Worm (Caenorhabditis elegans) whole organism, mixed stage, embryonic: ENCODE results near the gene F36G9.13.

Experiments used
- M03D4.4 ChIP-seq: sonication (generic microtip); optimal IDR thresholded peaks from 2 replicates; lab custom pipeline; 2017; ENCODE audit warnings: mild to moderate bottlenecking, missing genetic modification characterization, missing compliant biosample characterization
- bed-3 ChIP-seq: fragments of 200-800 bp; sonication (Bioruptor generic); optimal IDR thresholded peaks from 3 replicates; lab custom pipeline; 2018; ENCODE audit warnings: mild to moderate bottlenecking, missing genetic modification characterization, moderate library complexity, missing compliant biosample characterization
- blmp-1 ChIP-seq: fragments of 150-350 bp; optimal IDR thresholded peaks from 2 replicates; lab custom pipeline; 2014; ENCODE audit warnings: missing biosample characterization, missing genetic modification characterization
- ceh-39 ChIP-seq: fragments of 150-350 bp; optimal IDR thresholded peaks from 2 replicates; lab custom pipeline; 2014; ENCODE audit warnings: missing biosample characterization, missing genetic modification characterization
- ceh-43 ChIP-seq: fragments of 200-800 bp; sonication (Bioruptor generic); optimal IDR thresholded peaks from 2 replicates; lab custom pipeline; 2018; ENCODE audit warnings: mild to moderate bottlenecking, missing genetic modification characterization, moderate library complexity, missing compliant biosample characterization
- ceh-83 ChIP-seq: fragments of 200-800 bp; sonication (Bioruptor generic); optimal IDR thresholded peaks from 2 replicates; lab custom pipeline; 2018; ENCODE audit warnings: mild to moderate bottlenecking, missing genetic modification characterization, missing compliant biosample characterization
- ces-1 ChIP-seq: fragments of 150-350 bp; optimal IDR thresholded peaks from 2 replicates; lab custom pipeline; 2014; ENCODE audit warnings: missing biosample characterization, missing genetic modification reagents, missing genetic modification characterization
- cnd-1 ChIP-seq: fragments of 200-800 bp; sonication (Bioruptor generic); optimal IDR thresholded peaks from 2 replicates; lab custom pipeline; 2018; ENCODE audit warnings: mild to moderate bottlenecking, missing genetic modification characterization, missing compliant biosample characterization
- drap-1 ChIP-seq: fragments of 200-800 bp; sonication (Bioruptor generic); optimal IDR thresholded peaks from 3 replicates; lab custom pipeline; 2018; ENCODE audit warnings: mild to moderate bottlenecking, missing genetic modification characterization, missing compliant biosample characterization
- elt-1 ChIP-seq: sonication (generic microtip); optimal IDR thresholded peaks from 2 replicates; lab custom pipeline; 2017; ENCODE audit warnings: missing genetic modification characterization, mild to moderate bottlenecking, missing compliant biosample characterization, antibody characterized with exemption, moderate library complexity, borderline replicate concordance; ENCODE audit not compliant: insufficient read depth
- elt-3 ChIP-seq: fragments of 150-350 bp; optimal IDR thresholded peaks from 2 replicates; lab custom pipeline; 2014; ENCODE audit warnings: missing biosample characterization, missing genetic modification characterization
- flh-1 ChIP-seq: fragments of 200-800 bp; sonication (Bioruptor generic); optimal IDR thresholded peaks from 2 replicates; lab custom pipeline; 2018; ENCODE audit warnings: mild to moderate bottlenecking, missing genetic modification characterization, moderate library complexity, missing compliant biosample characterization
- ham-2 ChIP-seq: fragments of 200-800 bp; sonication (Bioruptor generic); optimal IDR thresholded peaks from 2 replicates; lab custom pipeline; 2018; ENCODE audit warnings: mild to moderate bottlenecking, missing genetic modification characterization, missing compliant biosample characterization
- hlh-1 ChIP-seq: fragments of 150-350 bp; optimal IDR thresholded peaks from 2 replicates; lab custom pipeline; 2014; ENCODE audit warnings: missing biosample characterization, missing genetic modification reagents, missing genetic modification characterization
- lin-32 ChIP-seq: fragments of 200-800 bp; sonication (Bioruptor generic); optimal IDR thresholded peaks from 2 replicates; lab custom pipeline; 2018; ENCODE audit warnings: mild to moderate bottlenecking, missing genetic modification characterization, missing compliant biosample characterization
- lsy-2 ChIP-seq: fragments of 150-350 bp; optimal IDR thresholded peaks from 2 replicates; lab custom pipeline; 2014; ENCODE audit warnings: missing biosample characterization, missing genetic modification characterization
- mab-5 ChIP-seq: fragments of 150-350 bp; optimal IDR thresholded peaks from 2 replicates; lab custom pipeline; 2014; ENCODE audit warnings: missing biosample characterization, missing genetic modification characterization
- mep-1 ChIP-seq: fragments of 150-350 bp; optimal IDR thresholded peaks from 2 replicates; lab custom pipeline; 2017; ENCODE audit warnings: missing biosample characterization, missing genetic modification reagents, missing genetic modification characterization, inconsistent platforms
- mls-2 ChIP-seq: sonication (generic microtip); optimal IDR thresholded peaks from 2 replicates; lab custom pipeline; 2016; ENCODE audit warnings: mild to moderate bottlenecking, missing genetic modification characterization, moderate library complexity, missing compliant biosample characterization
- nhr-12 ChIP-seq: fragments of 150-350 bp; optimal IDR thresholded peaks from 2 replicates; lab custom pipeline; 2014; ENCODE audit warnings: missing biosample characterization, missing genetic modification characterization
- nhr-2 ChIP-seq: fragments of 150-350 bp; optimal IDR thresholded peaks from 2 replicates; lab custom pipeline; 2014; ENCODE audit warnings: missing biosample characterization, missing genetic modification characterization
- nhr-28 ChIP-seq: fragments of 150-350 bp; optimal IDR thresholded peaks from 2 replicates; lab custom pipeline; 2014; ENCODE audit warnings: missing biosample characterization, missing genetic modification characterization
- nhr-76 ChIP-seq: sonication (generic microtip); optimal IDR thresholded peaks from 2 replicates; lab custom pipeline; 2017; ENCODE audit warnings: missing biosample characterization, missing genetic modification characterization
- pha-4 ChIP-seq: fragments of 150-350 bp; optimal IDR thresholded peaks from 2 replicates; lab custom pipeline; 2018; ENCODE audit warnings: missing biosample characterization, missing genetic modification reagents, missing genetic modification characterization
- snpc-4 ChIP-seq: fragments of 150-350 bp; optimal IDR thresholded peaks from 2 replicates; lab custom pipeline; 2014; ENCODE audit warnings: missing biosample characterization, missing genetic modification characterization
- sptf-1 ChIP-seq: sonication (generic microtip); optimal IDR thresholded peaks from 2 replicates; lab custom pipeline; 2017; ENCODE audit warnings: mild to moderate bottlenecking, missing genetic modification characterization, moderate library complexity, missing compliant biosample characterization
- tbx-8 ChIP-seq: fragments of 200-800 bp; sonication (Bioruptor generic); optimal IDR thresholded peaks from 2 replicates; lab custom pipeline; 2018; ENCODE audit warnings: mild to moderate bottlenecking, missing genetic modification characterization, moderate library complexity, missing compliant biosample characterization
- unc-120 ChIP-seq: sonication (generic microtip); optimal IDR thresholded peaks from 2 replicates; lab custom pipeline; 2017; ENCODE audit warnings: missing genetic modification characterization, missing compliant biosample characterization; ENCODE audit not compliant: poor library complexity, severe bottlenecking
- unc-39 ChIP-seq: fragments of 150-350 bp; optimal IDR thresholded peaks from 2 replicates; lab custom pipeline; 2014; ENCODE audit warnings: missing biosample characterization, missing genetic modification characterization
- unc-62 ChIP-seq: fragments of 150-350 bp; optimal IDR thresholded peaks from 2 replicates; lab custom pipeline; 2014; ENCODE audit warnings: missing biosample characterization, missing genetic modification reagents, missing genetic modification characterization
- zip-8 ChIP-seq: fragments of 150-350 bp; optimal IDR thresholded peaks from 2 replicates; lab custom pipeline; 2014; ENCODE audit warnings: missing biosample characterization, missing genetic modification characterization
- ztf-11 ChIP-seq: fragments of 150-350 bp; optimal IDR thresholded peaks from 2 replicates; lab custom pipeline; 2014; ENCODE audit warnings: missing biosample characterization, missing genetic modification characterization

Gene F36G9.13

ce11 chrV:15952762-15953161 lies 30.3 kb upstream of the F36G9.13 start, which contains the start of gene srw-56:
TSS of gene srw-56 (minus strand) at chrV:15952862.
- TF ChIP-seq ceh-43 (GFP tag; lab: Kevin White, UChicago): no peak
- TF ChIP-seq hlh-1 (tag; lab: Kevin White, UChicago): no peak
- TF ChIP-seq ceh-39 (tag; lab: Kevin White, UChicago): no peak
- TF ChIP-seq unc-62 (GFP tag; lab: Kevin White, UChicago): no peak
- no peak for TF ChIP-seq tbx-8 (GFP tag; lab: Kevin White, UChicago)
- no peak for TF ChIP-seq mab-5 (tag; lab: Kevin White, UChicago)
- no peak for TF ChIP-seq flh-1 (GFP tag; lab: Kevin White, UChicago)
- no peak for TF ChIP-seq elt-1
- no peak for TF ChIP-seq ceh-83 (GFP tag; lab: Kevin White, UChicago)
- TF ChIP-seq mls-2 (tag; lab: Kevin White, UChicago): no peak
- no peak for TF ChIP-seq cnd-1 (tag; lab: Kevin White, UChicago)
- TF ChIP-seq snpc-4 (tag; lab: Kevin White, UChicago): no peak
- TF ChIP-seq lin-32 (GFP tag; lab: Kevin White, UChicago): no peak
- TF ChIP-seq drap-1 (GFP tag; lab: Kevin White, UChicago): no peak
- no peak for TF ChIP-seq nhr-76
- TF ChIP-seq nhr-12: no peak
- no peak for TF ChIP-seq M03D4.4 (tag; lab: Kevin White, UChicago)
- TF ChIP-seq nhr-28: no peak
- no peak for TF ChIP-seq unc-39
- TF ChIP-seq nhr-2 (tag; lab: Kevin White, UChicago): no peak
- TF ChIP-seq, all 35 proteins: peak for 0

ce11 chrV:15954932-15955331 lies 28.2 kb upstream of the F36G9.13 start, which contains the start of gene srw-57:
TSS of gene srw-57 (minus strand) at chrV:15955032.
- TF ChIP-seq hlh-1 (tag; lab: Kevin White, UChicago) (no peak), ces-1 (GFP tag; lab: Kevin White, UChicago) (no peak), elt-3 (tag; lab: Kevin White, UChicago) (no peak), unc-39 (no peak), elt-1 (no peak), nhr-28 (no peak), sptf-1 (tag; lab: Kevin White, UChicago) (no peak), cnd-1 (tag; lab: Kevin White, UChicago) (no peak), tbx-8 (GFP tag; lab: Kevin White, UChicago) (no peak), ceh-39 (tag; lab: Kevin White, UChicago) (no peak), ceh-83 (GFP tag; lab: Kevin White, UChicago) (no peak), nhr-76 (no peak), snpc-4 (tag; lab: Kevin White, UChicago) (no peak), unc-62 (GFP tag; lab: Kevin White, UChicago) (no peak), nhr-2 (tag; lab: Kevin White, UChicago) (no peak), mab-5 (tag; lab: Kevin White, UChicago) (no peak), ztf-11 (tag; lab: Kevin White, UChicago) (no peak), lin-32 (GFP tag; lab: Kevin White, UChicago) (no peak), pha-4 (tag; lab: Kevin White, UChicago) (no peak)

DNA sequence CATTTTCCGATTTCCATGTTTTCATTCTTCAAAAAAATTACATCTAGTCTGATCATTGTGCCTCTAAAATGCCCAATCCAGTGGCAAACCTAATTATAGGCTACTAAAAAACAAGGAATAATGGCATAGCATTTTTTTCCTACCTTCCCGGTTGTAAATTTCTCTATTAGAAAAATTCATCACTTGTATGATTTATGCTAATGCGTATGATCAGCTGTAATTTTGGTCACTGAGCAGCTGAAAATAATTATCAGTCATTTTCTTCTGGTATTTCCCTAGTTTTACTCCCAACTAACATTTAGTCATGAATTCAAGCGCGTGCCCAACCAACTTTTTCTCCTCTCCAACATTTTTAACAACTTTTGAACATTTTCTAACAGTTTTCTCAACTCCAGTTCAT lies 27.6 kb upstream of the F36G9.13 start, which contains the start of gene srh-186:
TSS of gene srh-186 (plus strand) at position 301 of the 400 bp plus-strand sequence.
- no peak for TF ChIP-seq mls-2 (tag; lab: Kevin White, UChicago)
- no peak for TF ChIP-seq ces-1 (GFP tag; lab: Kevin White, UChicago)
- no peak for TF ChIP-seq nhr-28
- no peak for TF ChIP-seq ceh-83 (GFP tag; lab: Kevin White, UChicago)
- TF ChIP-seq snpc-4 (tag; lab: Kevin White, UChicago): no peak
- no peak for TF ChIP-seq nhr-76

- no peak for TF ChIP-seq nhr-2 (tag; lab: Kevin White, UChicago)
- no peak for TF ChIP-seq unc-120 (tag; lab: Kevin White, UChicago)
- TF ChIP-seq bed-3 (GFP tag; lab: Kevin White, UChicago): no peak
- no peak for TF ChIP-seq blmp-1
These were observed 26.0 kb upstream of the F36G9.13 start, which contains the start of gene F36G9.3 for ce11 chrV:15957098-15957497. TSS of gene F36G9.3 (plus strand) at chrV:15957398.

DNA sequence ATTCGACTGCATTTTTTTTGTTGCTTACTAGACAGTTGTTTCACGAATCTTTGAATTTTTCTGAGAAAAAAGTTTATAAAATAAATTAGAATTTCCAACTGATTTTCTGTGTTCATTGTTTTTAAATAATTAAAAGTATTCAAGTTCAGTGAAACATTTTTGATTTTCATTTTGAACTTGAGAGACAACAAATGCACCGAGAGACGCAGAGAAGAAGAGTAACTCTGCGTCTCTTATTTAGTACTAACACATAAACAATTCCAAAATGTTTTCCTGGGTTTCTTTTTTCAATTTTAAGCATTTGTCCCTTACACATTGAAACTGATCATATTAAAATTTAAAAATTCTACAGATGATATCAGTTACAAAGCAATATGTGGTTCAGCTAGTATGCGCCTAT lies 23.6 kb upstream of the F36G9.13 start:
- no peak for TF ChIP-seq cnd-1 (tag; lab: Kevin White, UChicago)

DNA sequence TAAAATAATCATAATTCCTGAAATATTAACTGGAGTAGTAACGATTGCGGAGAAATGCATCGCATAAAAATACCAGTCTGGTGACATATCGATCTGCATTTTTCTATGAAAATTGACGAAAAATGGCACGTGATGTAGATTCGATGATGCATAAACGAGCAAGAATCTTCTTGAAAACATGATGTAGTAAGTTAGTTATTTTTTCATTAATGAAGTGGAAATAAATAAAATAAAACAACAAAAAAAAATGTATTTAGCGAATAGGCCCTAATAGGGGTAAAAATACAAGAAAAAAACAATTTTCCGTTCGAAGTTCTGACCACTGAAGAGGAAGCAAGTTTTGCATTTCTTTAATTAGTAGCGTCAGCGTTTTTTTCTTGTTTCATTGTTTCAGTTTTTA lies 18.0 kb upstream of the F36G9.13 start, which contains the start of gene sri-2:
TSS of gene sri-2 (minus strand) at position 101 of the 400 bp plus-strand sequence.
- TF ChIP-seq elt-3 (tag; lab: Kevin White, UChicago) (no peak), elt-1 (no peak), lsy-2 (no peak), nhr-12 (no peak), zip-8 (tag; lab: Kevin White, UChicago) (no peak), bed-3 (GFP tag; lab: Kevin White, UChicago) (no peak), mep-1 (tag; lab: Kevin White, UChicago) (no peak), cnd-1 (tag; lab: Kevin White, UChicago) (no peak), nhr-76 (no peak), hlh-1 (tag; lab: Kevin White, UChicago) (no peak), sptf-1 (tag; lab: Kevin White, UChicago) (no peak), drap-1 (GFP tag; lab: Kevin White, UChicago) (no peak), flh-1 (GFP tag; lab: Kevin White, UChicago) (no peak), ham-2 (GFP tag; lab: Kevin White, UChicago) (no peak), ztf-11 (tag; lab: Kevin White, UChicago) (no peak), tbx-8 (GFP tag; lab: Kevin White, UChicago) (no peak), nhr-28 (no peak), snpc-4 (tag; lab: Kevin White, UChicago) (no peak), M03D4.4 (tag; lab: Kevin White, UChicago) (no peak)
- TF ChIP-seq, all 35 proteins: peak for 0
